Worm (Caenorhabditis elegans) whole organism, L4 larva: ENCODE measurements around the gene shc-2.

ENCODE experiments used
- lin-39 ChIP-seq: fragments of 150-350 bp; optimal IDR thresholded peaks from 2 replicates; lab custom pipeline; 2014; ENCODE audit warnings: missing biosample characterization, missing genetic modification reagents, missing genetic modification characterization
- nhr-11 ChIP-seq: fragments of 150-350 bp; optimal IDR thresholded peaks from 2 replicates; lab custom pipeline; 2014; ENCODE audit warnings: missing biosample characterization, missing genetic modification characterization
- nhr-77 ChIP-seq: fragments of 150-350 bp; optimal IDR thresholded peaks from 2 replicates; lab custom pipeline; 2014; ENCODE audit warnings: missing biosample characterization, missing genetic modification characterization
- unc-62 ChIP-seq, 3 experiments: fragments of 150-350 bp in 1 of 3; sonication (generic microtip); optimal IDR thresholded peaks in 2 of 3; peaks in 1 of 3; 1 replicate in 1 of 3; 2 replicates in 2 of 3; lab custom pipeline; 2014 to 2017; ENCODE audit warnings: missing biosample characterization in 3 of 3, missing genetic modification characterization in 3 of 3, missing genetic modification reagents in 3 of 3, missing genotype in 1 of 3

DNA sequence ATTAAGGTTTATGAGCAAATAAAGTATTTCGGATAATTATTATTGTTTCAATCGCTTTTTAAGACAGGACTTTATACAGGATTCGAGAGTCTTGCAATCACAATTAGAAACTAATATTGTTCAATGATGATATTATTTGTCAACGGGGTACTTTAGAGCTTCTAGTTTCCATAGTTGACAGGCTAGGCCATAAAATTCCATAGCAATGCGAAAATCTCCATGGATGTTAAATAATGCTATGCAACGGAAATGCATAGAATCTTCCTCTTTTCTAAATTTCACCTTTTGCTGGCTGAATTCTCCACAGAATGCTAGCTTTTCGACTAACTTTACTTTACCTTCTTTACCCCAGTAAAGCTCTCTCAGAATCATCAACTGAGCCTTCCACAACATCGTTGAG, 39.1 kb downstream of the shc-2 start, which contains the start of gene F59A6.3:
- TF ChIP-seq lin-39 (no peak), nhr-11 (tag; lab: Kevin White, UChicago) (no peak), nhr-77 (tag; lab: Kevin White, UChicago) (no peak), unc-62 (GFP tag; optimal IDR thresholded peaks at IDR 0.05 in 1 of 2; lab: Kevin White, UChicago) (no peak), unc-62 (tag; optimal IDR thresholded peaks at IDR 0.05; lab: Kevin White, UChicago) (no peak)
